Fruit fly (Drosophila melanogaster): ENCODE data around the gene CG31111.
A peak's percentile ranks its signal among the peaks of the same experiment; 100 is the strongest.

Gene CG31111

DNA sequence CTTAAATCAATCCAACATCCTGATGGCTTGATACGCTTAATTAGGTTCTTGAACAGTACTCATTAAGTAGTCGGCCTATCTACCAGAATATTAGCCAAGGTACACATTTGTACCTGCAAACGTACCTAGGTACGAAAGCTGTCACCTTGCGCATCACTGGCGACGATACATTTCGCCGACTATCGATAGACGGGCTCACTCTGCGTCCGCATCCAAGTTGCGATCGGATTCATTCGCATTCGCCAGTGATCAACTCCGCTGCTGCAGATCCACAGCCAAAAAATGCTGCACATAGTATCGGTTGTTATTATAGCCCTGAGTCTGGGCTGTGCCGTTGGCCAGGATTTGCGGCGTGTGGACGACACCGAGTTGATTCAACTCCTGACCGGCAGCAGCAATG is 8.5 kb downstream of the CG31111 start, which contains the start of gene CG11790 (continued):
- no peak for TF ChIP-seq GATAe (GFP tag; conservative IDR thresholded peaks at IDR 0.05)
- TF ChIP-seq hbn (GFP tag; IDR thresholded peaks at IDR 0.05; ENCODE audit: partially characterized antibody), result peak; percentile 73; the same call in 1 of the 2 replicates
- TF ChIP-seq Med (GFP tag), result peak; percentile 80
- TF ChIP-seq nom (GFP tag; optimal IDR thresholded peaks at IDR 0.05), result peak; percentile 45
- no peak for TF ChIP-seq CG2202 (tag; optimal IDR thresholded peaks at IDR 0.05)
- TF ChIP-seq lilli (GFP tag; optimal IDR thresholded peaks at IDR 0.05), result peak; percentile 7
- no peak for TF ChIP-seq CG16779 (GFP tag; IDR thresholded peaks at IDR 0.05)
- TF ChIP-seq bbx (GFP tag; IDR thresholded peaks at IDR 0.05; ENCODE audit: partially characterized antibody), result peak; percentile 85
- peak; percentile 51; the same call in 1 of the 2 replicates for TF ChIP-seq inv (GFP tag; IDR thresholded peaks at IDR 0.05; ENCODE audit: partially characterized antibody)
- peak; percentile 83 for TF ChIP-seq CG6791 (GFP tag; IDR thresholded peaks at IDR 0.05; ENCODE audit: partially characterized antibody)
- peak; percentile 11 for TF ChIP-seq Myb (GFP tag; optimal IDR thresholded peaks at IDR 0.05)
- no peak for TF ChIP-seq Trl (optimal IDR thresholded peaks at IDR 0.05)
- TF ChIP-seq Trl (GFP tag; optimal IDR thresholded peaks at IDR 0.05), result no peak
- TF ChIP-seq nerfin-2 (GFP tag; IDR thresholded peaks at IDR 0.05; ENCODE audit: partially characterized antibody), result peak; percentile 59
- TF ChIP-seq Sry-β (GFP tag; optimal IDR thresholded peaks at IDR 0.05), result peak; percentile 88
- TF ChIP-seq vvl (GFP tag; IDR thresholded peaks at IDR 0.05), result peak; percentile 20; the same call in 1 of the 2 replicates
- TF ChIP-seq Six4 (GFP tag; optimal IDR thresholded peaks at IDR 0.05), result peak; percentile 3
- peak; percentile 75 for TF ChIP-seq Sry-δ (GFP tag; optimal IDR thresholded peaks at IDR 0.05)

dm6 chr3R:25046023-25046422 is 10.0 kb downstream of the CG31111 start, which contains the start of gene CG11786:
CG11786 (plus strand) TSS chr3R:25046323.
- TF ChIP-seq en (GFP tag; optimal IDR thresholded peaks at IDR 0.05), result no peak
- no peak for TF ChIP-seq Oli (tag; optimal IDR thresholded peaks at IDR 0.05)
- TF ChIP-seq lov (optimal IDR thresholded peaks at IDR 0.05), result no peak
- no peak for TF ChIP-seq lov (GFP tag; IDR thresholded peaks at IDR 0.05)
- no peak for TF ChIP-seq btn (GFP tag; optimal IDR thresholded peaks at IDR 0.05)
- peak; percentile 45 for TF ChIP-seq kni (GFP tag; optimal IDR thresholded peaks at IDR 0.05)
- TF ChIP-seq CHES-1-like (GFP tag; optimal IDR thresholded peaks at IDR 0.05), result no peak
- TF ChIP-seq vvl (GFP tag; IDR thresholded peaks at IDR 0.05), result peak; percentile 32; the same call in 1 of the 2 replicates
- TF ChIP-seq tap (tag; optimal IDR thresholded peaks at IDR 0.05), result no peak

- 0 out of 3 replicates have a peak, but pooled peaks have one; percentile 26 for TF ChIP-seq ci (GFP tag; IDR thresholded peaks at IDR 0.05)
- TF ChIP-seq nom (GFP tag; optimal IDR thresholded peaks at IDR 0.05), result peak; percentile 17
- TF ChIP-seq CG1647 (GFP tag; optimal IDR thresholded peaks at IDR 0.05), result no peak
- TF ChIP-seq fd96Cb (tag; optimal IDR thresholded peaks at IDR 0.05), result no peak
- TF ChIP-seq CHES-1-like (GFP tag; optimal IDR thresholded peaks at IDR 0.05), result peak; percentile 4
- TF ChIP-seq Dp (GFP tag; optimal IDR thresholded peaks at IDR 0.05), result peak; percentile 65
- TF ChIP-seq Oaz (GFP tag; IDR thresholded peaks at IDR 0.05), result no peak
- TF ChIP-seq Fer1 (GFP tag; optimal IDR thresholded peaks at IDR 0.05), result peak; percentile 1
- TF ChIP-seq sna (GFP tag; IDR thresholded peaks at IDR 0.05; ENCODE audit: partially characterized antibody), result peak; percentile 27; the same call in 1 of the 2 replicates
- TF ChIP-seq CG30020 (tag; optimal IDR thresholded peaks at IDR 0.05), result peak; percentile 23
- TF ChIP-seq Vsx1 (GFP tag; optimal IDR thresholded peaks at IDR 0.05), result peak; percentile 70
- no peak for TF ChIP-seq CG10209 (GFP tag; optimal IDR thresholded peaks at IDR 0.05)
- peak; percentile 4 for TF ChIP-seq Elba2 (GFP tag; optimal IDR thresholded peaks at IDR 0.05)
- TF ChIP-seq cg (GFP tag; optimal IDR thresholded peaks at IDR 0.05), result peak; percentile 57
- TF ChIP-seq Myb (GFP tag; optimal IDR thresholded peaks at IDR 0.05), result peak; percentile 91
- no peak for TF ChIP-seq B-H2 (GFP tag; optimal IDR thresholded peaks at IDR 0.05)
- TF ChIP-seq HmgZ (tag; optimal IDR thresholded peaks at IDR 0.05), result peak; percentile 28
- peak; percentile 32; the same call in 1 of the 2 replicates for TF ChIP-seq Dref (GFP tag; IDR thresholded peaks at IDR 0.05)
- peak; percentile 51 for TF ChIP-seq stwl (tag; optimal IDR thresholded peaks at IDR 0.05)
- TF ChIP-seq Nf-YB (GFP tag; optimal IDR thresholded peaks at IDR 0.05), result no peak
- peak; percentile 58 for TF ChIP-seq Ets65A (GFP tag)
- TF ChIP-seq hth (optimal IDR thresholded peaks at IDR 0.05), result no peak
- TF ChIP-seq chinmo (GFP tag; IDR thresholded peaks at IDR 0.05; ENCODE audit: partially characterized antibody), result 0 out of 4 replicates have a peak, but pooled peaks have one; percentile 66
Observed at dm6 chr3R:25044816-25045551, 11.0 kb downstream of the CG31111 start, which contains the start of gene 5PtaseI. 5PtaseI (minus strand) TSS chr3R:25045151.
